Fruit fly (Drosophila melanogaster): ENCODE data around the gene Smr.

- TF ChIP-seq ovo (GFP tag; optimal IDR thresholded peaks at IDR 0.05) (no peak), CG5204 (GFP tag; optimal IDR thresholded peaks at IDR 0.05) (no peak), Hr96 (GFP tag; optimal IDR thresholded peaks at IDR 0.05) (no peak), Mnt (GFP tag; optimal IDR thresholded peaks at IDR 0.05) (no peak)
Measured at dm6 chrX:12766286-12766685, 23.9 kb upstream of the Smr start.

Measured in whole organism, adult.